Worm (Caenorhabditis elegans) whole organism, young adult: ENCODE results near the gene F54F2.9.

Experiments used
- F10E7.11 ChIP-seq: sonication (generic microtip); optimal IDR thresholded peaks from 2 replicates; lab custom pipeline; 2017; ENCODE audit warnings: mild to moderate bottlenecking, missing genetic modification characterization, moderate library complexity, missing compliant biosample characterization
- K11D2.4 ChIP-seq: fragments of 200-800 bp; sonication (Bioruptor generic); IDR thresholded peaks from 2 replicates; pipeline ENCODE4 v1.3.6; 2022; ENCODE audit warnings: missing genetic modification reagents, missing genetic modification characterization, missing compliant biosample characterization
- ekl-4 ChIP-seq: fragments of 200-800 bp; sonication (Bioruptor generic); IDR thresholded peaks from 2 replicates; pipeline ENCODE4 v1.3.6; 2022; ENCODE audit warnings: missing genetic modification reagents, missing genetic modification characterization, missing compliant biosample characterization
- madf-10 ChIP-seq: sonication (generic microtip); optimal IDR thresholded peaks from 2 replicates; lab custom pipeline; 2016; ENCODE audit warnings: mild to moderate bottlenecking, missing genetic modification characterization, missing compliant biosample characterization
- snpc-1.3 ChIP-seq: sonication (generic microtip); optimal IDR thresholded peaks from 2 replicates; lab custom pipeline; 2017; ENCODE audit warnings: missing genetic modification characterization, mild to moderate bottlenecking, missing compliant biosample characterization, antibody characterized with exemption, moderate library complexity, missing genotype, missing genetic modification reagents; ENCODE audit not compliant: insufficient read depth
- snpc-4 ChIP-seq, 5 experiments: fragments of 150-350 bp in 1 of 5; sonication (generic microtip) in 4 of 5; optimal IDR thresholded peaks; 2 replicates each; lab custom pipeline; 2014 to 2018; ENCODE audit warnings: missing genetic modification characterization in 5 of 5, missing biosample characterization in 3 of 5, antibody characterized with exemption in 2 of 5, mild to moderate bottlenecking in 2 of 5, missing compliant biosample characterization in 2 of 5, missing genotype in 2 of 5, moderate library complexity in 2 of 5, missing genetic modification reagents in 1 of 5
- tbx-9 ChIP-seq: sonication (generic microtip); optimal IDR thresholded peaks from 2 replicates; lab custom pipeline; 2016; ENCODE audit warnings: borderline replicate concordance, missing genetic modification characterization, inconsistent platforms, missing compliant biosample characterization
- xnd-1 ChIP-seq: sonication (generic microtip); optimal IDR thresholded peaks from 2 replicates; lab custom pipeline; 2016; ENCODE audit warnings: missing genotype, missing genetic modification reagents, missing genetic modification characterization, missing compliant biosample characterization
- zfh-2 ChIP-seq: fragments of 200-800 bp; sonication (Bioruptor generic); conservative IDR thresholded peaks from 2 replicates; pipeline ENCODE4 v1.3.6; 2022; ENCODE audit warnings: missing genetic modification reagents, missing genetic modification characterization, missing compliant biosample characterization

ce11 chrIII:8845114-8845513 lies 18.1 kb upstream of the F54F2.9 start, which contains the start of gene F44E2.6:
- TF ChIP-seq K11D2.4 (GFP tag; lab: Robert Waterston, UW) (no peak), snpc-4 (GFP tag; optimal IDR thresholded peaks at IDR 0.05; lab: Kevin White, UChicago) (no peak), snpc-4 (tag; optimal IDR thresholded peaks at IDR 0.05; lab: Kevin White, UChicago) (no peak), zfh-2 (GFP tag; lab: Robert Waterston, UW) (no peak), F10E7.11 (tag; lab: Kevin White, UChicago) (no peak), xnd-1 (tag; lab: Kevin White, UChicago) (no peak), ekl-4 (GFP tag; lab: Robert Waterston, UW) (no peak), madf-10 (tag; lab: Kevin White, UChicago) (no peak), tbx-9 (tag; lab: Kevin White, UChicago) (no peak), snpc-1.3 (tag; lab: Kevin White, UChicago) (no peak)
